Worm (Caenorhabditis elegans): ENCODE data around the gene mfsd-12.
A peak's percentile ranks its signal among the peaks of the same experiment; 100 is the strongest.

Gene mfsd-12

DNA sequence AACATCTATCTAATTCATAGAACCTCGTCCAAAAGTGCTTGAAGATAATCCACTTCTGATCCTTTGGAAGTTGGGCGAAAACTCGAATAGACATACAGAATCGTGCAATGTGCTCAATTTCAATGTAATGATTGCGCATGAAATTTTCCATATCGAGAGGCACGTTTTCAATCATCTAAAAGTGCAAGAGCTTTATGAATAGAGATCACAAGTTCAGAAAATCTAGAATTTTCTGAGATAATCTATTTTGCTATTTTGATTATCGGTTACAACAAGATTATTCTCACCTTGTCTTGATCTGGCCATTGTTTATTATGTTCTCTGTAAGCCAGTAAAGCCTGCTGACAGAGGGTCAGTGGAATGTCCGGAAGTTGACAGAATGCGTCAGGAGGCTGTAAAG, 10.3 kb upstream of the mfsd-12 start:
- TF ChIP-seq daf-12 (tag; optimal IDR thresholded peaks at IDR 0.05), result no peak
- no peak for TF ChIP-seq aly-2 (tag; optimal IDR thresholded peaks at IDR 0.05)
- no peak for TF ChIP-seq lin-13 (GFP tag; optimal IDR thresholded peaks at IDR 0.05)
- TF ChIP-seq hlh-11 (tag; optimal IDR thresholded peaks at IDR 0.05), result no peak
- no peak for TF ChIP-seq ceh-82 (tag; optimal IDR thresholded peaks at IDR 0.05)
- no peak for TF ChIP-seq lim-7 (GFP tag; IDR thresholded peaks at IDR 0.05)
- TF ChIP-seq pha-4 (GFP tag; IDR thresholded peaks at IDR 0.05), result no peak
- no peak for TF ChIP-seq pha-4 (tag; optimal IDR thresholded peaks at IDR 0.05)
- no peak for TF ChIP-seq daf-8 (GFP tag; IDR thresholded peaks at IDR 0.05)
- no peak for TF ChIP-seq ama-1 (optimal IDR thresholded peaks at IDR 0.05)

DNA sequence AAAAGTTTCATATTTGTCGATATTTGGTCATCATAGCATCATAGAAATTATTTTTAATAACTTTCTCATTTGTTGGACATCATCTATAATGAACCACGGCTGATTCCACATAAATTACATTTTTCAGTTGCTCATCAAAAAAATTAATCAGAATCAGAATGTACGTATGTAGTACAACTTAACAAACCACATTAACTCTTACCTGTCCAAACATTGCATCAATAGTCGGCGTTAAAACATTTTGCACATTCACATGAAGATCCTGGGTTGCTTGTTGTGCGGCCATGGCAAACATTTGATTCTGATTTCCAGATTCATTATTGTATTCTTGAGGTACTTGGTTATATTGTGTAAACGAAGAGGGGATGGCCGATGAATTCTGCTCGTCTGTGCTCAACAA, 9.6 kb upstream of the mfsd-12 start:
- TF ChIP-seq unc-62 (GFP tag; optimal IDR thresholded peaks at IDR 0.05 in 1 of 2), result peak in 1 of 2 experiments; percentile 44
- TF ChIP-seq unc-62 (tag; optimal IDR thresholded peaks at IDR 0.05), result no peak
- TF ChIP-seq aha-1 (tag), result peak; percentile 38
- TF ChIP-seq mdl-1 (tag; optimal IDR thresholded peaks at IDR 0.05), result no peak

DNA sequence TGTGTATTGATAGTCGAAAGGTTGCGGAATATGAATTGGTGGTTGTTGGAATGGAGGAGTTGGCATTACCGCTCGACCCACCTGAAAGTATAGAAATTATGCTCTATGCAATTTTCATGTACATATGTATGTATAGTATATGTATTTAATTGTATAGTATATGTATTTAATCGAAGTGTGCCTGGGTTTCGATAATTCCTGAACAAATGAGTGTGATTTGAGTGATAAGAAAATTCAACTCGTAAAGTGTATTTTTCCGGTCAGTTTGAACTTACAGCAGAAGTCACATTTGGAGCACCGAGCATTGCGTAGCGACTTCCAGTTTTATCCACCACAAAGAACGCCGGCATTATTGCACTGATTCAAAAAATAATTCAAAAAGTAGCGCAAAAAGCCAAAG, 9.2 kb upstream of the mfsd-12 start:
- TF ChIP-seq dve-1 (tag; optimal IDR thresholded peaks at IDR 0.05; ENCODE audit: insufficient read depth) (peak; percentile 6), nhr-28 (tag; optimal IDR thresholded peaks at IDR 0.05) (peak; percentile 96), R02D3.7 (tag; optimal IDR thresholded peaks at IDR 0.05) (no peak), hlh-11 (tag; optimal IDR thresholded peaks at IDR 0.05) (peak; percentile 24), nhr-102 (tag; optimal IDR thresholded peaks at IDR 0.05) (peak; percentile 24), pqm-1 (tag; optimal IDR thresholded peaks at IDR 0.05) (peak; percentile 4), dmd-8 (GFP tag; IDR thresholded peaks at IDR 0.05) (no peak), dmd-6 (GFP tag; IDR thresholded peaks at IDR 0.05) (peak; percentile 37; the same call in 1 of the 2 replicates)

DNA sequence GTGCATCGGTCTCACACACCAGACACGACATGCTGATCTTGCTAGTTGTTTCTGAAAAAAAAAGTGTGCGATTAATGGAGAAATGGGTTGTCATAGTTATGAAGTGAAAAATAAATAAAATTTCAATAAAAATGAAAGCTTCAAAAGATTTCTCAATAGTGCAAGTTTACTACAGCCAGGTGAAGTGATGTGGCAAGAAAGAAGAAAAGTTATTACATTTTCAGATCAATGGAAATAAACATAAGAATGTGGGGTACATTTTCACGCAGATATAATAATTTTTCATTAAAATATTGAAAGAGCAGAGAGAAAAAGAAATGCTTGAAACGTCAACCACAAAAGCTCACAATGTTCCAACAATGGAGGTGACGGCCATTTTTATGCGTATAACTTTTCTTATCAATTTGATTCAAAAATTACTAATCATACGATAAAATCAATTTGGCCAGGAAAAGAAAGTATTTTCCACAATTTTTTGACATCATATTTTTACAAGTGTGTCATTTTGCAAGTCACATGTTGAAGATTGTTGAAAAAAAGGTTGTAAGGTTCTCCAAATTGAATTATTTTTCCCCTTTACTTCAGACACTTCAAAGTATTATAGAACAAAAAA, 7.5 kb upstream of the mfsd-12 start, which contains the start of gene nhr-45:
nhr-45 (minus strand) TSS at position 51 of the 613 bp plus-strand sequence.
- TF ChIP-seq pqm-1 (tag; optimal IDR thresholded peaks at IDR 0.05) (peak; percentile 26), nhr-28 (tag; optimal IDR thresholded peaks at IDR 0.05) (peak; percentile 25), nhr-77 (tag; optimal IDR thresholded peaks at IDR 0.05) (peak; percentile 24), T20F7.1 (GFP tag; optimal IDR thresholded peaks at IDR 0.05) (peak; percentile 34), dmd-6 (GFP tag; IDR thresholded peaks at IDR 0.05) (peak; percentile 42; the same call in 1 of the 2 replicates), ctbp-1 (GFP tag; IDR thresholded peaks at IDR 0.05) (no peak), hlh-11 (tag; optimal IDR thresholded peaks at IDR 0.05) (no peak), lsy-2 (tag; optimal IDR thresholded peaks at IDR 0.05) (peak in 1 of 2 experiments; percentile 13)

DNA sequence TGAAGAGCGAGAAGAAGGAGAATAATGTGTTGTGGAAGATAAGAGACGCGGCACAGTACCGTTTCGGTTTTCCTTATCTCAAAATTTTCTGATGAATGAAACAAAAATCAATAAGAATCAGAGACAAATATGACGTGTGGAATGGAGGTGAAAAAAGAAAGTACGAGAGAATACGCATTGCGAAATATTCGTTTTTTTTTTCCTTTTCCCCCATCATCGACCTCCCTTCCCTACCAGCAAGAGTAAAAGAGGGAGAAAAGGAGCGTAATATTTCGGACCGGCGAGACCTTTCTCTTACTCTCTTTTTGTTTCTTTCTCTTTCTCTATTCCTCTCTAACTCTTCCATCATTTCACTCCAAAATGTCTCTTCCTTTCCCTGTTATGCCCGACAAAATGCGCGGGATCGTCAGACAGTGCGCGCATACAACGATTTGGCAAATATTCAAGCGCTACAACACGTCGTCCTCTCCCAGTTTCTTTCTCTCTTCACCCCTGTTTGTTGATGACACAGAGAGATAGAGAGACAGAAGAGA, 5.5 kb upstream of the mfsd-12 start:
- no peak for TF ChIP-seq T26A8.4 (GFP tag; IDR thresholded peaks at IDR 0.05)
- no peak for TF ChIP-seq lin-38 (GFP tag; IDR thresholded peaks at IDR 0.05)
- peak; percentile 91 for TF ChIP-seq aha-1 (tag)
- peak; percentile 11 for TF ChIP-seq duxl-1 (tag; optimal IDR thresholded peaks at IDR 0.05; ENCODE audit: poor library complexity)
- no peak for TF ChIP-seq ZK546.5 (tag; optimal IDR thresholded peaks at IDR 0.05)
- TF ChIP-seq pha-4 (GFP tag; IDR thresholded peaks at IDR 0.05), result no peak
- TF ChIP-seq pha-4 (tag; optimal IDR thresholded peaks at IDR 0.05), result peak; percentile 87
- no peak for TF ChIP-seq aly-2 (tag; optimal IDR thresholded peaks at IDR 0.05)
- TF ChIP-seq dve-1 (tag; optimal IDR thresholded peaks at IDR 0.05; ENCODE audit: insufficient read depth), result peak; percentile 69
- peak; percentile 21 for TF ChIP-seq nhr-10 (tag; optimal IDR thresholded peaks at IDR 0.05)
- TF ChIP-seq ceh-20 (GFP tag; IDR thresholded peaks at IDR 0.05), result no peak
- TF ChIP-seq rbr-2 (tag; optimal IDR thresholded peaks at IDR 0.05), result peak; percentile 26
- TF ChIP-seq mes-2 (tag; optimal IDR thresholded peaks at IDR 0.05; ENCODE audit: poor library complexity, severe bottlenecking), result peak; percentile 24
- no peak for TF ChIP-seq ceh-32 (tag; optimal IDR thresholded peaks at IDR 0.05; ENCODE audit: poor library complexity)
- peak; percentile 90 for TF ChIP-seq nhr-28 (tag; optimal IDR thresholded peaks at IDR 0.05)
- peak; percentile 53; the same call in 1 of the 2 replicates for TF ChIP-seq hmg-1.1 (GFP tag; IDR thresholded peaks at IDR 0.05)
- peak; percentile 46 for TF ChIP-seq ceh-28 (tag; optimal IDR thresholded peaks at IDR 0.05)
- no peak for TF ChIP-seq lin-13 (GFP tag; optimal IDR thresholded peaks at IDR 0.05)
- no peak for TF ChIP-seq unc-39 (tag; optimal IDR thresholded peaks at IDR 0.05)
- peak; percentile 62 for TF ChIP-seq nhr-25 (tag; optimal IDR thresholded peaks at IDR 0.05; ENCODE audit: borderline replicate concordance, insufficient read depth)
- TF ChIP-seq hlh-11 (tag; optimal IDR thresholded peaks at IDR 0.05), result peak; percentile 70
- TF ChIP-seq nhr-6 (tag; optimal IDR thresholded peaks at IDR 0.05), result peak; percentile 77
- no peak for TF ChIP-seq daf-16 (GFP tag; optimal IDR thresholded peaks at IDR 0.05)
- peak; percentile 60 for TF ChIP-seq daf-16 (tag; optimal IDR thresholded peaks at IDR 0.05)
- peak in 1 of 2 experiments; percentile 81 for TF ChIP-seq unc-62 (GFP tag; optimal IDR thresholded peaks at IDR 0.05 in 1 of 2)
- no peak for TF ChIP-seq unc-62 (tag; optimal IDR thresholded peaks at IDR 0.05)
- TF ChIP-seq dmd-6 (GFP tag; IDR thresholded peaks at IDR 0.05), result peak; percentile 76
- TF ChIP-seq pqm-1 (tag; optimal IDR thresholded peaks at IDR 0.05), result peak; percentile 93

All from whole organism, L4 larva.